Fruit fly (Drosophila melanogaster): ENCODE results near the gene fusl.

Gene fusl

DNA sequence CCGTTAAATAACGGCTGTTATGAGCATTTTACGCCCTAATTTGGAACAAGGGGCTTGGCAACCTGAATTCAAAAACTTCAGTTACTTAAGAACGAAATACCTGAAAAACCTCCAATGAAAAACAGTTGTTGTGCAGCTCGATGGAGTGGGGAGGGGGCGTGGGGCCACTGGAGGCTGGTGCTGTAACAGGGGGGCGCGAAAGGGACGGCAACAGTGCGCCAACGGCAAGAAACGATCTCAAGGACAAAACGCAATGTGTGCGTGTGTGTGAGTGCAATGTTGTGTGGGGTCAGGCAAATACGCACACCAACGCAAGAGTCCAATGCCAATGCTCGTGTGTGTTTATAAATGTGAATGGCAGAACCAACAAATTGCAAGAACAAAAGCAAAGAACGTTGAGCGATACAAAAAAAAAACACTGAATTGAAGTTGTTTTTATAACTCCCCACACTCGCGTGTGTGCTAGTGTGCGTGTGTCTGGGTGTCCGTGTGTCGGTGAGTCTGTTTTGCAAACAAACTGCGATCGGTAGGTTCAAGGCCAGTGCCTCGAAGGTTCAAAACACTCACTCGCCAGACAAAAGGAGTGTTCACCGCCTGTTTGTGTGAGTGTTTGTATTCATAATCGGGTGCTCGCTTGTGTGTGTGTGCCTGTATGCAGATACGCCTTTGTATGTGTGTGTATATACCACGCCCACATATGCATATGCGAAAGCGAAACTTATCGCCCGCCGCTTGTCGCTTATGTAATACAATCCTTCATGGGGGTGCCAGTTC is 45.8 kb downstream of the fusl start:
- TF ChIP-seq CG8478 (optimal IDR thresholded peaks at IDR 0.05) (peak; percentile 50), EcR (GFP tag; optimal IDR thresholded peaks at IDR 0.05) (peak; percentile 79 to 93), pan (optimal IDR thresholded peaks at IDR 0.05) (no peak), usp (GFP tag; optimal IDR thresholded peaks at IDR 0.05) (no peak), Dll (optimal IDR thresholded peaks at IDR 0.05) (peak; percentile 31)

DNA sequence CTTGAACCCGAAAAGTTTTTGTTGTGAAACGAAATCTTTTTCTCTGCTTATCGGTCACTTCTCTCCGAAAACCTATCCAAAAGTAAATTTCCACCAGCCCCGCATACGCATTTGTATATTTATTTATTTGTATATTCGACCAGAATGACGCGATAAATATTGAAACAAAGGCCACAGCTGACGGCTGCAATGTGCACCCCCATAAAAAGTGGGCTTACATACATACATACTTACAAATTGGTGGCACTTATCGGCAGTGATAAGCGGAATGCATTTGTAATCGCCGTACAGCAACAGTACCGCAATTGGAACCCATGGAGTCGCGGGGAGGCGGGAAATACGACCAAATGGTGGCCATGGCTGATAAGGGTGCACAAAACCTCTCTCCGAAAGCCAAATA is 46.7 kb downstream of the fusl start:
- TF ChIP-seq EcR (GFP tag; optimal IDR thresholded peaks at IDR 0.05) (peak in 1 of 2 experiments; percentile 29), pan (optimal IDR thresholded peaks at IDR 0.05) (no peak), usp (GFP tag; optimal IDR thresholded peaks at IDR 0.05) (no peak), Dll (optimal IDR thresholded peaks at IDR 0.05) (no peak), psq (optimal IDR thresholded peaks at IDR 0.05) (no peak), CG8478 (optimal IDR thresholded peaks at IDR 0.05) (no peak)

DNA sequence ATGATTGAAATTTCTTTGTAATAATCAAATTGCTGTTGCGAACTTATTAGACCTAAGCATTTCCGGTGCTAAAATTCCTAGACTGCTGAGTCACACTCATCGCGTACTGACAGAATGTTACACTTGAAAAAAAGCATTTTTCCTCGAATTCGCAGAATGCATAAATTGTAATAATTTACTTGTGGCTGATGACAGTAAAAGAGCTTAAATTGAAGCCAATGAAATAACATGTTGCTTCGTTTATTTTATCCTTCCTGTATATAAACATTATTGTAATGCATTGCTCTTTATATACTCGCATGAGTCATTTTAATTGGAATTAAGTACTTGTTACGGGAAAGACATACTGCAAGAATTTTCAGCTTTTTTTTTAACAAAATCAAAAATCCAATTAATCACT is 47.3 kb downstream of the fusl start:
- no peak for TF ChIP-seq usp (GFP tag; optimal IDR thresholded peaks at IDR 0.05)
- TF ChIP-seq CG8478 (optimal IDR thresholded peaks at IDR 0.05) = no peak
- TF ChIP-seq EcR (GFP tag; optimal IDR thresholded peaks at IDR 0.05) = no peak
- no peak for TF ChIP-seq psq (optimal IDR thresholded peaks at IDR 0.05)
- TF ChIP-seq Dll (optimal IDR thresholded peaks at IDR 0.05) = no peak
- no peak for TF ChIP-seq pan (optimal IDR thresholded peaks at IDR 0.05)

DNA sequence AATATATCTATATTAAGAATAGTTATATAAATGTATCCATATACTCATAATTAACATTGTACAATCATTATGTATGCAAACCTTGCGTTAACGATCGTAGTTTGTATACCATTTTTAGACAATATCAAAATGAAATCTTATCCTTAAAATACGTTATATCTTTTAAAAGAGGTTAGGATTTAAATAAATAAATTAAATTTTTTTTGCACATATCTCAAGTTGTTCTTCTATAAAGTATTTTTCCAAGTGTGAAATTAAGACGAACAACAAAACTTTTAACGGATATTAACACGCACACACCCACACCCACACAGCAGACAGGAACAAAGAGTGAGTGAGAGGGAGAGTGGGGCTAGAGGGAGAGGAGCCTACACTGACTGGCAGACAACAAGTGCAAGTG is 48.0 kb downstream of the fusl start:
- TF ChIP-seq CG8478 (optimal IDR thresholded peaks at IDR 0.05) (no peak), EcR (GFP tag; optimal IDR thresholded peaks at IDR 0.05) (no peak), usp (GFP tag; optimal IDR thresholded peaks at IDR 0.05) (no peak), psq (optimal IDR thresholded peaks at IDR 0.05) (no peak)

DNA sequence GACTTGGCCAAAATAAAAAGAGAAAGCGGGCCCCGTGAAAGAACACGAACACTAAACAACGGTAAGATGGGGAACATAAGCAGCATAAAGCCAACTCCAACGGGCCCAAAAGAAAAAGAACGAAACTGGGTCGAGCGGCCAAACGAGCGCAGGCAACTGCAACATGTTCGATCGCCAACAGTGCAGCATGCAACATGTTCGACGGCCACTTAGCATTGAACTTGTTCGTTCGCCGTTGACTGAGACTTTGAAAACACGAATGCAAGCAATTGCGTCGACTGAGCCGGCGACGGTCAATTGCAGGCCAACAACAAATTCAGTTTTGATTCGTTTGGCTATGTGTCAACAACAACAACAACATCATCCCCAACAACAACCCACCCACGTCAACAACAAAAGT is 49.2 kb downstream of the fusl start, which contains the start of gene vri:
vri (plus strand) TSS at position 224 of the 400 bp plus-strand sequence.
- no peak for TF ChIP-seq usp (GFP tag; optimal IDR thresholded peaks at IDR 0.05)
- TF ChIP-seq pan (optimal IDR thresholded peaks at IDR 0.05) = no peak
- no peak for TF ChIP-seq CG8478 (optimal IDR thresholded peaks at IDR 0.05)
- no peak for TF ChIP-seq Dll (optimal IDR thresholded peaks at IDR 0.05)
- no peak for TF ChIP-seq EcR (GFP tag; optimal IDR thresholded peaks at IDR 0.05)
- no peak for TF ChIP-seq psq (optimal IDR thresholded peaks at IDR 0.05)

DNA sequence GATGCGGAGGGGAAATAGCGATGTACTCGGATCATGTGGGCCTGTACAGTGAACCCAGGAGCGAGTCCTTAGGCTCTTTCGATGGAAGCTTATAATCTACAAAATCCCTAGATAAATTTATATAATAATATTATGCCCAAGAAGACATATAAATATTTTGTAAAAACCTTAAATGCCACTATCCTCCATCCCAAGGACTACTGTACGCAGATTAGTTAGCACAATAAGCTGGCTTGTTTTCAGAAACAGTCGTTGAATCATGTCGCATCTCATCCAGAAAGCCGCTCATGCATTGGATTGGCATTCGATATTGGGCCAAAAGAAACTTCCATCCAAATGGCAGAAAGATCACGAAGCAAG is 49.6 kb downstream of the fusl start:
- no peak for TF ChIP-seq CG8478 (optimal IDR thresholded peaks at IDR 0.05)
- TF ChIP-seq psq (optimal IDR thresholded peaks at IDR 0.05) = no peak
- TF ChIP-seq usp (GFP tag; optimal IDR thresholded peaks at IDR 0.05) = no peak
- TF ChIP-seq Dll (optimal IDR thresholded peaks at IDR 0.05) = no peak
- TF ChIP-seq EcR (GFP tag; optimal IDR thresholded peaks at IDR 0.05) = no peak
- TF ChIP-seq pan (optimal IDR thresholded peaks at IDR 0.05) = no peak

DNA sequence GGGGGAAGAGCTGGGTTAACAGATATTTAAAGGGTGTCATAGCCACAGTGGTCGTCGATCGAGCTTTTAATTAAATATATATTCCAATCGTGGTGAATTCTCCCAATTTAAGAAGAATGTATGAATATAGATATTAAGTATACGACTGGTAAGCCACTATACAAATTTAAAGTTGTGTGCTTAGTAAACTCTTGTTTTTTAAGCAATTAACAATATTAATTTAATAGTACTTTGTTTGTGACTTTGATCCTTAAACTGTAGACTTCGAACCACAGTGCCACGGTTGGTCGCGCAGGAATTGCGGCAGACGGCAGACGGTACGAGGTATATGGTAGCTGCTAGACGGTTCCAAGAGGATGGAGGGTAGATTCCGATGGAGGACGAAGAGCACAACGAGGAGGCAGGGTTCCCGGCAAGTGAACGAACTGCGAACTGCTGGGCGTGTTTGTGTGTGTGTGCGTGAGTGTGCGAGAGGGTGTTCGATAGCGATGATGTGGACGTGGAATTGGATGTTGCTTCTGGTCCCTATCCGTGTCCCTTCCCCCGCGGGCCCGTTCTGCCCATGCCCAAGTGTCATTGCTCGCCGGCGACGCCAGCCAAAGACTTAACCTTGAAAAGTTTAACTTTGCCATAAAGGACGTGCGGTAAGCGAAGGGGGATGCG is 50.1 kb downstream of the fusl start:
- TF ChIP-seq pan (optimal IDR thresholded peaks at IDR 0.05) (no peak), CG8478 (optimal IDR thresholded peaks at IDR 0.05) (no peak), EcR (GFP tag; optimal IDR thresholded peaks at IDR 0.05) (peak in 1 of 2 experiments; percentile 93)

DNA sequence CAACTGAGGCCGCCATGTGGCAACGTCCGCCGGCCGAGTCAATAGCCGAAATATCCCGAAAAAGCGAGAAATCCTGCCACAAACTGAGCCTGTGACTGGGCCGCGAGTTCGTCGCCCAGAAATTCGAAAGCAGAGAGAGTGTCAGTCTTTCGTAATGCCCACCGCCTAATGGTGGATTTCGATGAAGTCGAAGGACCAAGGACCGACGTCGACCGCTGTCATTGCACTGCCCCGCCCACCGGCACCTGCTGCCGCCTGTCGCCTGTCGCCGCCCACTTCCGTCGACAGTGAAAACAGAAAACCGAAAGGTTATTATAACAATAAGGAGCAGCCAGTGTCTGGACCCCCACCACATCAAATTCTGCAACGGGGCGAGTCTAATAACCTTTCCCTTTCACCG is 51.3 kb downstream of the fusl start:
- no peak for TF ChIP-seq CG8478 (optimal IDR thresholded peaks at IDR 0.05)
- TF ChIP-seq usp (GFP tag; optimal IDR thresholded peaks at IDR 0.05) = no peak
- no peak for TF ChIP-seq EcR (GFP tag; optimal IDR thresholded peaks at IDR 0.05)
- no peak for TF ChIP-seq Dll (optimal IDR thresholded peaks at IDR 0.05)
- TF ChIP-seq psq (optimal IDR thresholded peaks at IDR 0.05) = no peak
- no peak for TF ChIP-seq pan (optimal IDR thresholded peaks at IDR 0.05)

DNA sequence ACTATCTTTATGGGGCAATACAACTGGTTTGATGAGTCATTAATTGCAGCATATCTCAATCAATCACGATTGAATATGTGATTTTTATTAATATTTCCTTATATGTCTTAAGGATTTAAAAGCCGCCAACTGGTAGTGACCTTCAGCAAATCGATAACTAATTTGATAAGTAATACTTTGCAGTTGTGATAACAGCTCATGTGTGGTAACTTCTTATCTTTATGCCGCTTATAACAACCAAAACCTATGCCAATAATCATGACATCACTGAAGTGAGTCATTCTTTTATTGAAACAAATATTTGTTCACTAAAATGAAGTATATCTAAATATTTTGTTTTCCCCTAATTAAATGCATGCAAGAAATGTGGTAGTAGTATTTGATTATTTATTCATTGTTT is 52.0 kb downstream of the fusl start:
- TF ChIP-seq Dll (optimal IDR thresholded peaks at IDR 0.05) (no peak), usp (GFP tag; optimal IDR thresholded peaks at IDR 0.05) (no peak), psq (optimal IDR thresholded peaks at IDR 0.05) (no peak), CG8478 (optimal IDR thresholded peaks at IDR 0.05) (no peak), pan (optimal IDR thresholded peaks at IDR 0.05) (no peak), EcR (GFP tag; optimal IDR thresholded peaks at IDR 0.05) (no peak)

DNA sequence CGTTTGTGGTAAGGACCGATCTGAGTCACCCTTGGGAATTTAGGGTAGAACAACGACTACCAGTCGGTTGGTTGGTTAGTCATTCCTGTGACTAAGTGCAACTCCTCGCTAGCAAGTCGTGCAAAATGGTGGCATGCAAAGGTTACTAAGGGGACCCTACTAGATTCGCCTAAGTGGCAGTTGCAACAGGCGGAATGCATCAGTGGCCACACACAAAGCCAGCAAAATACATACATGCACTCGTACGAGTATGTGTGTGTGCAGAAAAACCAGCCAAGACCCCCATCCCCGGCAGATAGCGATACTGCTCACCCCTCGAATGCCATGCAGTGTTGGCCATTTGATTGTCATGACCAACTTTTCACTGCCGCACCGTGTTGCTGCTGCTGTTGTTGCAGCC is 53.1 kb downstream of the fusl start:
- no peak for TF ChIP-seq usp (GFP tag; optimal IDR thresholded peaks at IDR 0.05)
- no peak for TF ChIP-seq CG8478 (optimal IDR thresholded peaks at IDR 0.05)
- TF ChIP-seq Dll (optimal IDR thresholded peaks at IDR 0.05) = no peak
- TF ChIP-seq EcR (GFP tag; optimal IDR thresholded peaks at IDR 0.05) = no peak
- no peak for TF ChIP-seq psq (optimal IDR thresholded peaks at IDR 0.05)
- TF ChIP-seq pan (optimal IDR thresholded peaks at IDR 0.05) = no peak

Measured in whole organism.